Worm (Caenorhabditis elegans): Measurements from ENCODE around the gene Y38H8A.12.

- TF ChIP-seq snpc-4 (tag; optimal IDR thresholded peaks at IDR 0.05) (no peak), nhr-25 (tag; optimal IDR thresholded peaks at IDR 0.05) (no peak), fos-1 (tag; optimal IDR thresholded peaks at IDR 0.05) (no peak), zag-1 (tag; optimal IDR thresholded peaks at IDR 0.05) (no peak), ceh-16 (tag; optimal IDR thresholded peaks at IDR 0.05) (no peak)
Measured at ce11 chrIV:13415739-13416271, 45.0 kb downstream of the Y38H8A.12 start, which contains the start of the genes pik-1 and aptf-2.
